Worm (Caenorhabditis elegans) whole organism, late embryonic: ENCODE results near the gene Y73C8C.3.

Source experiments
- C38D4.7 ChIP-seq: fragments of 200-800 bp; sonication (Bioruptor generic); optimal IDR thresholded peaks from 2 replicates; lab custom pipeline; 2018; ENCODE audit warnings: mild to moderate bottlenecking, missing genetic modification characterization, moderate library complexity, missing compliant biosample characterization
- ama-1 ChIP-seq: fragments of 150-350 bp; optimal IDR thresholded peaks from 2 replicates; lab custom pipeline; 2014
- ceh-18 ChIP-seq: sonication (generic microtip); optimal IDR thresholded peaks from 2 replicates; lab custom pipeline; 2016; ENCODE audit warnings: missing genetic modification characterization, missing compliant biosample characterization
- ceh-9 ChIP-seq: sonication (generic microtip); optimal IDR thresholded peaks from 2 replicates; lab custom pipeline; 2016; ENCODE audit warnings: mild to moderate bottlenecking, missing genetic modification characterization, inconsistent platforms, missing compliant biosample characterization
- dmd-4 ChIP-seq: sonication (generic microtip); optimal IDR thresholded peaks from 2 replicates; lab custom pipeline; 2016; ENCODE audit warnings: borderline replicate concordance, missing genetic modification characterization, missing compliant biosample characterization
- elt-2 ChIP-seq: sonication (generic microtip); optimal IDR thresholded peaks from 2 replicates; lab custom pipeline; 2016; ENCODE audit warnings: missing genetic modification reagents, missing genetic modification characterization, missing compliant biosample characterization
- nfya-1 ChIP-seq: sonication (generic microtip); optimal IDR thresholded peaks from 2 replicates; lab custom pipeline; 2017; ENCODE audit warnings: missing genetic modification characterization, mild to moderate bottlenecking, missing compliant biosample characterization, antibody characterized with exemption, moderate library complexity
- nhr-11 ChIP-seq: fragments of 150-350 bp; optimal IDR thresholded peaks from 2 replicates; lab custom pipeline; 2014; ENCODE audit warnings: missing biosample characterization, missing genetic modification characterization
- pax-1 ChIP-seq: fragments of 150-350 bp; optimal IDR thresholded peaks from 2 replicates; lab custom pipeline; 2014; ENCODE audit warnings: missing biosample characterization, missing genetic modification characterization
- pha-4 ChIP-seq: fragments of 150-350 bp; optimal IDR thresholded peaks from 2 replicates; lab custom pipeline; 2018; ENCODE audit warnings: missing biosample characterization, missing genetic modification reagents, missing genetic modification characterization
- syd-9 ChIP-seq: sonication (generic microtip); optimal IDR thresholded peaks from 2 replicates; lab custom pipeline; 2016; ENCODE audit warnings: mild to moderate bottlenecking, missing genetic modification characterization, moderate library complexity, missing compliant biosample characterization
- tbx-2 ChIP-seq: sonication (generic microtip); optimal IDR thresholded peaks from 2 replicates; lab custom pipeline; 2016; ENCODE audit warnings: missing genetic modification characterization, missing compliant biosample characterization
- zip-5 ChIP-seq: sonication (generic microtip); optimal IDR thresholded peaks from 2 replicates; lab custom pipeline; 2016; ENCODE audit warnings: missing genetic modification characterization, missing compliant biosample characterization

- TF ChIP-seq zip-5 (tag; lab: Kevin White, UChicago): no peak
- TF ChIP-seq C38D4.7: no peak
- no peak for TF ChIP-seq pax-1 (tag; lab: Kevin White, UChicago)
- no peak for TF ChIP-seq ama-1 (lab: Kevin White, UChicago)
- TF ChIP-seq pha-4 (tag; lab: Kevin White, UChicago): no peak
- no peak for TF ChIP-seq dmd-4
- no peak for TF ChIP-seq syd-9 (tag; lab: Kevin White, UChicago)
- TF ChIP-seq nfya-1 (tag; lab: Kevin White, UChicago): no peak
- TF ChIP-seq nhr-11 (tag; lab: Kevin White, UChicago): no peak
- no peak for TF ChIP-seq ceh-18 (tag; lab: Kevin White, UChicago)
- no peak for TF ChIP-seq tbx-2 (tag; lab: Kevin White, UChicago)
- no peak for TF ChIP-seq elt-2
- TF ChIP-seq ceh-9: no peak
Measured at ce11 chrV:3132116-3132515, 17.0 kb downstream of the Y73C8C.3 start.
